Worm (Caenorhabditis elegans): ENCODE measurements around the gene srg-32.

- TF ChIP-seq rnt-1 (tag; optimal IDR thresholded peaks at IDR 0.05) (no peak), ama-1 (optimal IDR thresholded peaks at IDR 0.05) (no peak), sdc-2 (tag; optimal IDR thresholded peaks at IDR 0.05) (no peak), ceh-19 (GFP tag; optimal IDR thresholded peaks at IDR 0.05) (no peak), dve-1 (tag; optimal IDR thresholded peaks at IDR 0.05) (no peak), C08G9.2 (tag; optimal IDR thresholded peaks at IDR 0.05) (no peak), lin-11 (tag; optimal IDR thresholded peaks at IDR 0.05) (no peak), sox-2 (GFP tag; IDR thresholded peaks at IDR 0.05) (no peak), tbx-7 (tag; optimal IDR thresholded peaks at IDR 0.05) (no peak), elt-2 (tag; optimal IDR thresholded peaks at IDR 0.05) (no peak), pqm-1 (tag; optimal IDR thresholded peaks at IDR 0.05) (no peak)
These were observed 6.2 kb upstream of the srg-32 start, which contains the start of gene T21C9.11 for ce11 chrV:10594810-10595209.

All from whole organism, late embryonic.